Worm (Caenorhabditis elegans) whole organism, L4 larva: ENCODE data around the gene C34F11.5.
A peak's percentile ranks its signal among the peaks of the same experiment; 100 is the strongest.

Experiments used
- F49E8.2 ChIP-seq: sonication (generic microtip); optimal IDR thresholded peaks from 2 replicates; lab custom pipeline; 2016; ENCODE audit warnings: missing compliant biosample characterization, mild to moderate bottlenecking, missing genetic modification characterization, borderline replicate concordance
- Y5F2A.4 ChIP-seq: fragments of 200-800 bp; sonication (Bioruptor generic); optimal IDR thresholded peaks from 2 replicates; lab custom pipeline; 2018; ENCODE audit warnings: mild to moderate bottlenecking, missing genetic modification characterization, missing compliant biosample characterization
- Y75B8A.6 ChIP-seq: fragments of 200-800 bp; sonication (Bioruptor generic); IDR thresholded peaks from 2 replicates; pipeline ENCODE4 v1.3.6; 2022; ENCODE audit warnings: missing genetic modification reagents, missing genetic modification characterization, missing compliant biosample characterization
- aha-1 ChIP-seq: fragments of 150-350 bp; peaks from one replicate; lab custom pipeline; 2014; ENCODE audit warnings: missing biosample characterization, missing genetic modification characterization
- arid-1 ChIP-seq: fragments of 200-800 bp; sonication (Bioruptor generic); conservative IDR thresholded peaks from 2 replicates; pipeline ENCODE4 v1.3.6; 2022; ENCODE audit warnings: missing genetic modification reagents, missing genetic modification characterization, missing compliant biosample characterization
- ceh-28 ChIP-seq: fragments of 150-350 bp; optimal IDR thresholded peaks from 2 replicates; lab custom pipeline; 2014; ENCODE audit warnings: missing biosample characterization, missing genetic modification reagents, missing genetic modification characterization
- ceh-32 ChIP-seq: sonication (generic microtip); optimal IDR thresholded peaks from 2 replicates; lab custom pipeline; 2016; ENCODE audit warnings: mild to moderate bottlenecking, missing genetic modification characterization, missing compliant biosample characterization; ENCODE audit not compliant: poor library complexity
- ceh-44 ChIP-seq: fragments of 200-800 bp; sonication (Bioruptor generic); IDR thresholded peaks from 2 replicates; pipeline ENCODE4 v1.3.6; 2022; ENCODE audit warnings: missing genetic modification reagents, missing genetic modification characterization, missing compliant biosample characterization
- ceh-62 ChIP-seq: sonication (generic microtip); optimal IDR thresholded peaks from 2 replicates; lab custom pipeline; 2017; ENCODE audit warnings: missing biosample characterization, missing genetic modification characterization
- ceh-82 ChIP-seq: sonication (generic microtip); optimal IDR thresholded peaks from 2 replicates; lab custom pipeline; 2017; ENCODE audit warnings: missing biosample characterization, missing genetic modification characterization
- cey-2 ChIP-seq: sonication (generic microtip); optimal IDR thresholded peaks from 3 replicates; lab custom pipeline; 2017; ENCODE audit warnings: missing genetic modification characterization, mild to moderate bottlenecking, missing compliant biosample characterization, antibody characterized with exemption, borderline replicate concordance; ENCODE audit not compliant: insufficient read depth
- ctbp-1 ChIP-seq: fragments of 200-800 bp; sonication (Bioruptor generic); IDR thresholded peaks from 2 replicates; pipeline ENCODE4 v1.3.6; 2022; ENCODE audit warnings: missing genetic modification reagents, missing genetic modification characterization, missing compliant biosample characterization
- daf-12 ChIP-seq: fragments of 150-350 bp; optimal IDR thresholded peaks from 2 replicates; lab custom pipeline; 2014; ENCODE audit warnings: missing biosample characterization, missing genetic modification reagents, missing genetic modification characterization
- dpl-1 ChIP-seq: fragments of 150-350 bp; optimal IDR thresholded peaks from 2 replicates; lab custom pipeline; 2014; ENCODE audit warnings: missing biosample characterization, missing genetic modification reagents, missing genetic modification characterization
- dve-1 ChIP-seq: sonication (generic microtip); optimal IDR thresholded peaks from 2 replicates; lab custom pipeline; 2017; ENCODE audit warnings: antibody characterized with exemption, mild to moderate bottlenecking, missing genetic modification characterization, missing compliant biosample characterization; ENCODE audit not compliant: insufficient read depth
- fos-1 ChIP-seq: fragments of 150-350 bp; optimal IDR thresholded peaks from 2 replicates; lab custom pipeline; 2014; ENCODE audit warnings: missing biosample characterization, missing genetic modification characterization
- gei-8 ChIP-seq: fragments of 200-800 bp; sonication (Bioruptor generic); optimal IDR thresholded peaks from 2 replicates; lab custom pipeline; 2018; ENCODE audit warnings: mild to moderate bottlenecking, missing genetic modification characterization, missing compliant biosample characterization
- hif-1 ChIP-seq, 2 experiments: sonication (generic microtip); optimal IDR thresholded peaks; 2 replicates each; lab custom pipeline; 2016 to 2017; ENCODE audit warnings: missing compliant biosample characterization in 2 of 2, missing genetic modification characterization in 2 of 2, missing genetic modification reagents in 2 of 2, missing genotype in 2 of 2, mild to moderate bottlenecking in 1 of 2
- lim-7 ChIP-seq: fragments of 200-800 bp; sonication (Bioruptor generic); IDR thresholded peaks from 2 replicates; pipeline ENCODE4 v1.3.6; 2022; ENCODE audit warnings: missing genetic modification characterization, missing compliant biosample characterization
- lin-13 ChIP-seq: fragments of 150-350 bp; optimal IDR thresholded peaks from 2 replicates; lab custom pipeline; 2014; ENCODE audit warnings: missing biosample characterization, missing genetic modification reagents, missing genetic modification characterization
- lin-38 ChIP-seq: fragments of 200-800 bp; sonication (Bioruptor generic); IDR thresholded peaks from 2 replicates; pipeline ENCODE4 v1.3.6; 2022; ENCODE audit warnings: missing genetic modification reagents, missing genetic modification characterization, missing compliant biosample characterization
- lir-3 ChIP-seq: sonication (generic microtip); optimal IDR thresholded peaks from 2 replicates; lab custom pipeline; 2016; ENCODE audit warnings: mild to moderate bottlenecking, missing genetic modification characterization, missing compliant biosample characterization
- madf-9 ChIP-seq: fragments of 200-800 bp; sonication (Bioruptor generic); conservative IDR thresholded peaks from 2 replicates; pipeline ENCODE4 v1.3.6; 2022; ENCODE audit warnings: missing genetic modification reagents, missing genetic modification characterization, missing compliant biosample characterization
- mdl-1 ChIP-seq, 2 experiments: fragments of 150-350 bp in 1 of 2; sonication (generic microtip) in 1 of 2; optimal IDR thresholded peaks; 2 replicates each; lab custom pipeline; 2014 to 2017; ENCODE audit warnings: missing biosample characterization in 2 of 2, missing genetic modification characterization in 2 of 2
- mdt-29 ChIP-seq: fragments of 200-800 bp; sonication (Bioruptor generic); IDR thresholded peaks from 2 replicates; pipeline ENCODE4 v1.3.6; 2022; ENCODE audit warnings: missing genetic modification reagents, missing genetic modification characterization, missing compliant biosample characterization
- mes-2 ChIP-seq: sonication (generic microtip); optimal IDR thresholded peaks from 2 replicates; lab custom pipeline; 2016; ENCODE audit warnings: missing genotype, mild to moderate bottlenecking, missing genetic modification characterization, missing compliant biosample characterization; ENCODE audit not compliant: poor library complexity, severe bottlenecking
- mxl-2 ChIP-seq: fragments of 200-800 bp; sonication (Bioruptor generic); conservative IDR thresholded peaks from 2 replicates; pipeline ENCODE4 v1.3.6; 2022; ENCODE audit warnings: missing genetic modification reagents, missing genetic modification characterization, missing compliant biosample characterization
- nhr-102 ChIP-seq: sonication (generic microtip); optimal IDR thresholded peaks from 2 replicates; lab custom pipeline; 2016; ENCODE audit warnings: mild to moderate bottlenecking, missing genetic modification characterization, moderate library complexity, missing compliant biosample characterization
- nhr-25 ChIP-seq: sonication (generic microtip); optimal IDR thresholded peaks from 2 replicates; lab custom pipeline; 2017; ENCODE audit warnings: missing genetic modification characterization, mild to moderate bottlenecking, missing compliant biosample characterization, antibody characterized with exemption, moderate library complexity, borderline replicate concordance; ENCODE audit not compliant: insufficient read depth
- nhr-28 ChIP-seq: fragments of 150-350 bp; optimal IDR thresholded peaks from 2 replicates; lab custom pipeline; 2014; ENCODE audit warnings: missing biosample characterization, missing genetic modification characterization
- nhr-42 ChIP-seq: fragments of 200-800 bp; sonication (Bioruptor generic); IDR thresholded peaks from 2 replicates; pipeline ENCODE4 v1.3.6; 2022; ENCODE audit warnings: missing genetic modification characterization, missing compliant biosample characterization
- nhr-48 ChIP-seq: sonication (generic microtip); optimal IDR thresholded peaks from 2 replicates; lab custom pipeline; 2016; ENCODE audit warnings: mild to moderate bottlenecking, missing genetic modification characterization, missing compliant biosample characterization
- nhr-6 ChIP-seq: fragments of 150-350 bp; optimal IDR thresholded peaks from 2 replicates; lab custom pipeline; 2014; ENCODE audit warnings: missing biosample characterization, missing genetic modification characterization
- pqm-1 ChIP-seq: sonication (generic microtip); optimal IDR thresholded peaks from 2 replicates; lab custom pipeline; 2017; ENCODE audit warnings: missing biosample characterization, missing genetic modification characterization
- sdz-12 ChIP-seq: fragments of 200-800 bp; sonication (Bioruptor generic); optimal IDR thresholded peaks from 2 replicates; lab custom pipeline; 2018; ENCODE audit warnings: mild to moderate bottlenecking, missing genetic modification characterization, missing compliant biosample characterization
- set-16 ChIP-seq: fragments of 200-800 bp; sonication (Bioruptor generic); IDR thresholded peaks from 2 replicates; pipeline ENCODE4 v1.3.6; 2022; ENCODE audit warnings: missing genetic modification reagents, missing genetic modification characterization, missing compliant biosample characterization
- skn-1 ChIP-seq: fragments of 150-350 bp; optimal IDR thresholded peaks from 2 replicates; lab custom pipeline; 2014; ENCODE audit warnings: missing biosample characterization, missing genetic modification characterization
- spr-1 ChIP-seq: sonication (generic microtip); optimal IDR thresholded peaks from 2 replicates; lab custom pipeline; 2016; ENCODE audit warnings: mild to moderate bottlenecking, missing genetic modification characterization, missing compliant biosample characterization
- spr-3 ChIP-seq: fragments of 200-800 bp; sonication (Bioruptor generic); optimal IDR thresholded peaks from 2 replicates; lab custom pipeline; 2018; ENCODE audit warnings: mild to moderate bottlenecking, missing genetic modification characterization, missing compliant biosample characterization
- tag-97 ChIP-seq: fragments of 200-800 bp; sonication (Bioruptor generic); IDR thresholded peaks from 2 replicates; pipeline ENCODE4 v1.3.6; 2022; ENCODE audit warnings: missing genetic modification characterization, missing compliant biosample characterization
- unc-39 ChIP-seq: sonication (generic microtip); optimal IDR thresholded peaks from 2 replicates; lab custom pipeline; 2017; ENCODE audit warnings: missing biosample characterization, missing genetic modification characterization
- zfp-2 ChIP-seq: sonication (generic microtip); optimal IDR thresholded peaks from 2 replicates; lab custom pipeline; 2016; ENCODE audit warnings: mild to moderate bottlenecking, missing genetic modification characterization, missing compliant biosample characterization
- zfp-3 ChIP-seq: fragments of 200-800 bp; sonication (Bioruptor generic); conservative IDR thresholded peaks from 2 replicates; pipeline ENCODE4 v1.3.6; 2022; ENCODE audit warnings: missing genetic modification reagents, missing genetic modification characterization, missing compliant biosample characterization
- zip-11 ChIP-seq: fragments of 200-800 bp; sonication (Bioruptor generic); IDR thresholded peaks from 2 replicates; pipeline ENCODE4 v1.3.6; 2022; ENCODE audit warnings: missing genetic modification characterization, missing compliant biosample characterization
- zip-2 ChIP-seq: fragments of 150-350 bp; optimal IDR thresholded peaks from 2 replicates; lab custom pipeline; 2014; ENCODE audit warnings: missing biosample characterization, missing genetic modification characterization
- ztf-11 ChIP-seq: fragments of 150-350 bp; optimal IDR thresholded peaks from 2 replicates; lab custom pipeline; 2014; ENCODE audit warnings: missing biosample characterization, missing genetic modification characterization

C34F11.5 gene

DNA sequence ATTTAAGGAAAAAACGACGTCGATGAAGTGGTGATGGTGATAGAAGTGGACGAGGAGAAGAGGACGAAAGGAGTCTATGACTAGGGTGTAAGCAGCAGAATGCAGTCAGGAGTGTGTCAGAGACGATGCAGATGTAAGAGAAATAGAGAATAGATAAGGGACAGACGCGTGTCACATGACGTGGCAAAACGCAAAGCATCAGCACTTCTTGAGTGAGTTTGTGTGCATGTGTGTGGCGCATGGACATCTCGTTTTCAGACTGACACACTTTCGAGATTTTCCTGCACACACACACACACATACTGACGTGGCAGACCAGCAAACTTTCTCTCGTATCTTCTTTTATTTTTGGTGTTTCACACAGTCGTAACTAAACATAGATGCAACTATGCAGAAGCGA lies 13.2 kb upstream of the C34F11.5 start (continued):
- TF ChIP-seq F49E8.2 (tag; lab: Kevin White, UChicago) = no peak
- peak; percentile 28 for TF ChIP-seq gei-8 (GFP tag; lab: Kevin White, UChicago)
- peak; percentile 98 for TF ChIP-seq aha-1 (tag; lab: Kevin White, UChicago)
- TF ChIP-seq pqm-1 = peak; percentile 57
- peak; percentile 53 to 79 for TF ChIP-seq mdl-1 (tag; optimal IDR thresholded peaks at IDR 0.05; lab: Kevin White, UChicago)
- TF ChIP-seq dpl-1 (GFP tag; lab: Kevin White, UChicago) = no peak
- peak; percentile 29; the same call in 1 of the 2 replicates for TF ChIP-seq set-16 (GFP tag; lab: Robert Waterston, UW)
- peak; percentile 15; the same call in 1 of the 2 replicates for TF ChIP-seq ctbp-1 (GFP tag; lab: Robert Waterston, UW)
- TF ChIP-seq lin-13 (GFP tag; lab: Kevin White, UChicago) = no peak
- TF ChIP-seq nhr-6 (tag; lab: Kevin White, UChicago) = peak; percentile 42
- TF ChIP-seq lim-7 = no peak
- TF ChIP-seq zip-11 (GFP tag; lab: Robert Waterston, UW) = no peak
- peak in 1 of 2 experiments; percentile 65 for TF ChIP-seq hif-1 (tag; optimal IDR thresholded peaks at IDR 0.05; lab: Kevin White, UChicago)
- TF ChIP-seq sdz-12 = no peak
- no peak for TF ChIP-seq arid-1 (GFP tag; lab: Robert Waterston, UW)
- TF ChIP-seq mxl-2 = peak; percentile 57; the same call in 1 of the 2 replicates
- no peak for TF ChIP-seq ceh-28 (tag; lab: Kevin White, UChicago)
- no peak for TF ChIP-seq zip-2 (tag; lab: Kevin White, UChicago)
- no peak for TF ChIP-seq ceh-44 (GFP tag; lab: Robert Waterston, UW)
- TF ChIP-seq ceh-82 = no peak
- TF ChIP-seq dve-1 = peak; percentile 78
- no peak for TF ChIP-seq ztf-11
- peak; percentile 54 for TF ChIP-seq lin-38 (GFP tag; lab: Robert Waterston, UW)
- no peak for TF ChIP-seq Y5F2A.4 (GFP tag; lab: Kevin White, UChicago)
- peak; percentile 55; the same call in 1 of the 2 replicates for TF ChIP-seq madf-9 (GFP tag; lab: Robert Waterston, UW)
- no peak for TF ChIP-seq cey-2
- TF ChIP-seq mes-2 (tag; lab: Kevin White, UChicago) = peak; percentile 15
- no peak for TF ChIP-seq Y75B8A.6 (GFP tag; lab: Robert Waterston, UW)

DNA sequence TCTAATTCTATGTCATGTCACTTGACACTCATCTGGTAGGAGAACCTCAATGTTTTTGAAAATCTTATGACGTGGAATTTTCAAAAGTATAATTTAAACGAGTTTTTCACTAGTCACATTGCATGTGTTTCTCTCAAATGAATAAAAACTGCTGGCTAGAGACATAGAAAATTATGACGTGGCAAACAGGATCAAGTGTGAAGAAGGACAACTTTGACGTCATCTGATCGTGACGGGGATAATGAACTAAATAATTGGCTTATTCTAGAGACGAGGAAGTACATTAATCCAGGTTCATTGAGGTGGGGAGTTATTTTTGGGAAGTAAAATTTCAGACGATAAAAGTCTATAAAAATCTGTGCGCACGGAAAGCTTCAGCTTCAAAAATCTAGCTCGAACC lies 12.4 kb upstream of the C34F11.5 start:
- no peak for TF ChIP-seq nhr-25
- no peak for TF ChIP-seq zfp-2
- no peak for TF ChIP-seq ztf-11
- no peak for TF ChIP-seq fos-1 (tag; lab: Kevin White, UChicago)
- TF ChIP-seq pqm-1 = no peak
- TF ChIP-seq mdt-29 (GFP tag; lab: Robert Waterston, UW) = no peak
- no peak for TF ChIP-seq ceh-32
- no peak for TF ChIP-seq ceh-62
- no peak for TF ChIP-seq skn-1
- TF ChIP-seq Y5F2A.4 (GFP tag; lab: Kevin White, UChicago) = no peak
- TF ChIP-seq aha-1 (tag; lab: Kevin White, UChicago) = no peak

DNA sequence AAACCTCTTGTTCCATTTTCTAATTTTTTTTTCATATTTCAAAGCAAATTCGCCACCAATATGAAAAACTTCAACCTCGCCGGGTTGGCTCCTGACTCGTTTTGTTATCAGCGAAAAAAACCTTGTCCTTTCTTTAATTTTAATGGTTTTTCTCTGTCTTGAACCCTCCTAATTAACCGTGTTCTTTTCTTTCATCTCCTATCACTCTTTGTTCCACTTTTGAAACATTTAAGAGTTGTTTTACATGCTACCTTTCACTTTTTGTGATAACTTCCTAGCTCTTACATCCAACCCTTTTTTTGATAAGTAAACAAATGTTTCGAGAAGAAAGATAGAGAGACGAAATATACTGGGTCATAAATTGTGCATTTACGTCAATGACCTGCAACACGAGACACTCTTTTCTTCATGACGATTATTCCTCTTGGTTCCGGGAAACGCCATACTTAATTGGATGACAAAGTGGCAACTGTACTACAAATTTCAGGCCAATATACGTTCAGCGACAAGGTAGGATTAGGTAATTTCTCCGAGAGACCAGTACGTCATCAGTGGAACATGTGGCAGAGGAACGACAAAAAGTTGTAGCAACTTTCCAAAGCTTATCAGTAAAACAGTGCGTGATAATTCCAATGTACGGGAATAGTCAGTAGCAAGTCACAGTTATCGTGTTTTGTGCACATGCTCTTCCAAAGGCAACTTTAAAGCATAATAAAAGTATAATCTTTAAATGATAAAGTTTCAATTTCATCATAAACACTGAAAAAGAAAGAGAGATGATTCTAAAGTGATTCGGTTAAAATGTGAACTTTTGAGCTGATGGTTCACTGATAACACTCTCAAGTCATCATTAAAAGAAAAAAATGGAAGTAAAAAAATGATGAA lies 10.7 kb upstream of the C34F11.5 start:
- no peak for TF ChIP-seq zip-11 (GFP tag; lab: Robert Waterston, UW)
- TF ChIP-seq nhr-48 (tag; lab: Kevin White, UChicago) = peak; percentile 56
- TF ChIP-seq unc-39 (tag; lab: Kevin White, UChicago) = no peak
- no peak for TF ChIP-seq nhr-42
- no peak for TF ChIP-seq lir-3 (tag; lab: Kevin White, UChicago)
- TF ChIP-seq gei-8 (GFP tag; lab: Kevin White, UChicago) = no peak
- no peak for TF ChIP-seq spr-3 (GFP tag; lab: Kevin White, UChicago)
- peak; percentile 51 for TF ChIP-seq nhr-28
- peak in 1 of 2 experiments; percentile 10 for TF ChIP-seq hif-1 (tag; optimal IDR thresholded peaks at IDR 0.05; lab: Kevin White, UChicago)
- TF ChIP-seq daf-12 (tag; lab: Kevin White, UChicago) = no peak
- TF ChIP-seq nhr-102 = peak; percentile 51
- TF ChIP-seq dve-1 = peak; percentile 82
- no peak for TF ChIP-seq tag-97 (GFP tag; lab: Robert Waterston, UW)
- TF ChIP-seq spr-1 = no peak
- no peak for TF ChIP-seq zfp-3
- peak; percentile 86 for TF ChIP-seq pqm-1
- TF ChIP-seq mes-2 (tag; lab: Kevin White, UChicago) = peak; percentile 20
